Worm (Caenorhabditis elegans): ENCODE measurements around the gene orc-3.

DNA sequence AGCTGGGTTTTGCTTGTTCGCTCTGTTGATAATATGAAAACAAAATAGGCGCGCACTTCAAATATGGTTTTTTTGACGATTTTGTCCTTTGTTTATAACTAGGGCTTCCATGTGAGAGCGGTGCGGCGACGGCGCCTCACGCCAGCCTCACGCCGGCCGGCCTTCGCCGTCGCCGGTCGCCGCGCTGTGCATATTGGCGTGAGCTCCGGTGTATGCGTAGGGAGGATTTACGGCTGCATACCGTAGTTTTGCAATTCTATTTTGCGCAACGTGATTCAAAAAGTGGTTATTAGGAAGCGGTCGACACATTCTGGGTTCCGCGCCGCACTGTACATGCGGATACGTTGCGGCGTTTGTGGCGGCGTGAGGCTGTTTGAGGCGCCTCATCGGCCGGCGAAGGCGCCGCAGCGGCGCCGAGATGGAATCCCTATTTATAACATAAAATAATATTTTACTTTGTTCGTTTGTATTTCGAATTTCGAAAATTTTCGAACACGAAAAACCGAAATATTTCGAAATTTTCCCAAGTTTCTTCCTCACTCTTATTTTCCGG is 6.3 kb downstream of the orc-3 start:
- no peak for TF ChIP-seq F13C5.2 (tag; optimal IDR thresholded peaks at IDR 0.05)
- TF ChIP-seq hmg-4 (GFP tag; optimal IDR thresholded peaks at IDR 0.05): no peak
- no peak for TF ChIP-seq hmbx-1 (tag; optimal IDR thresholded peaks at IDR 0.05)
- no peak for TF ChIP-seq sea-1 (GFP tag; conservative IDR thresholded peaks at IDR 0.05)
- no peak for TF ChIP-seq flt-1 (GFP tag; IDR thresholded peaks at IDR 0.05)
- no peak for TF ChIP-seq ama-1 (optimal IDR thresholded peaks at IDR 0.05)
- no peak for TF ChIP-seq scrt-1 (GFP tag; IDR thresholded peaks at IDR 0.05)
- TF ChIP-seq ceh-13 (GFP tag; optimal IDR thresholded peaks at IDR 0.05): no peak
- TF ChIP-seq pes-1 (GFP tag; IDR thresholded peaks at IDR 0.05): no peak
- TF ChIP-seq tbx-37 (GFP tag; conservative IDR thresholded peaks at IDR 0.05): no peak
- no peak for TF ChIP-seq tbx-11 (GFP tag; IDR thresholded peaks at IDR 0.05)
- no peak for TF ChIP-seq B0310.2 (tag; optimal IDR thresholded peaks at IDR 0.05)
